Worm (Caenorhabditis elegans): Measurements from ENCODE around the gene C39H7.4.

ce11 chrIV:5584384-5584783 lies 30.0 kb downstream of the C39H7.4 start, which contains the start of gene fkh-7:
- no peak for TF ChIP-seq nhr-12 (tag; optimal IDR thresholded peaks at IDR 0.05)
- no peak for TF ChIP-seq lsy-12 (tag; optimal IDR thresholded peaks at IDR 0.05)
- no peak for TF ChIP-seq lin-15B (tag; optimal IDR thresholded peaks at IDR 0.05)
- TF ChIP-seq ZK546.5 (tag; optimal IDR thresholded peaks at IDR 0.05): no peak
- TF ChIP-seq daf-12 (tag; optimal IDR thresholded peaks at IDR 0.05): no peak
- no peak for TF ChIP-seq nhr-76 (tag; optimal IDR thresholded peaks at IDR 0.05)
- TF ChIP-seq unc-62 (GFP tag; optimal IDR thresholded peaks at IDR 0.05): no peak
- no peak for TF ChIP-seq nhr-11 (tag; optimal IDR thresholded peaks at IDR 0.05)
- TF ChIP-seq nhr-77 (tag; optimal IDR thresholded peaks at IDR 0.05): no peak
- no peak for TF ChIP-seq ztf-4 (tag; optimal IDR thresholded peaks at IDR 0.05)
- TF ChIP-seq elt-3 (tag; optimal IDR thresholded peaks at IDR 0.05): no peak
- no peak for TF ChIP-seq tbx-2 (tag; optimal IDR thresholded peaks at IDR 0.05)
- no peak for TF ChIP-seq pqm-1 (tag; optimal IDR thresholded peaks at IDR 0.05)
